Worm (Caenorhabditis elegans) whole organism, L4/young adult: ENCODE measurements around the gene dlc-4.

Experiments
- W03F9.2 ChIP-seq: fragments of 150-350 bp; optimal IDR thresholded peaks from 2 replicates; lab custom pipeline; 2014; ENCODE audit warnings: missing biosample characterization, missing genetic modification characterization
- dao-5 ChIP-seq: sonication (generic microtip); optimal IDR thresholded peaks from 2 replicates; lab custom pipeline; 2016; ENCODE audit warnings: missing genotype, missing genetic modification characterization, moderate library complexity, missing compliant biosample characterization
- him-1 ChIP-seq: sonication (generic microtip); optimal IDR thresholded peaks from 2 replicates; lab custom pipeline; 2016; ENCODE audit warnings: missing genotype, missing genetic modification reagents, missing genetic modification characterization, missing compliant biosample characterization

- no peak for TF ChIP-seq him-1
- TF ChIP-seq W03F9.2 (tag; lab: Kevin White, UChicago) = no peak
- no peak for TF ChIP-seq dao-5 (tag; lab: Kevin White, UChicago)
Measured at ce11 chrIV:16396651-16397050, 46.4 kb upstream of the dlc-4 start.
